Worm (Caenorhabditis elegans) whole organism, young adult: ENCODE data around the gene mai-1.

ENCODE experiments used
- F33H1.4 ChIP-seq: fragments of 200-800 bp; sonication (Bioruptor generic); IDR thresholded peaks from 2 replicates; pipeline ENCODE4 v1.3.6; 2022; ENCODE audit warnings: missing genetic modification reagents, missing genetic modification characterization, missing compliant biosample characterization
- F37B4.10 ChIP-seq: fragments of 200-800 bp; sonication (Bioruptor generic); IDR thresholded peaks from 2 replicates; pipeline ENCODE4 v1.3.6; 2022; ENCODE audit warnings: missing genetic modification characterization, missing compliant biosample characterization
- F39B2.1 ChIP-seq: fragments of 200-800 bp; sonication (Bioruptor generic); IDR thresholded peaks from 2 replicates; pipeline ENCODE4 v1.3.6; 2022; ENCODE audit warnings: missing genetic modification reagents, missing genetic modification characterization, missing compliant biosample characterization
- T07F8.4 ChIP-seq: sonication (generic microtip); optimal IDR thresholded peaks from 2 replicates; lab custom pipeline; 2016; ENCODE audit warnings: mild to moderate bottlenecking, missing genetic modification characterization, moderate library complexity, missing compliant biosample characterization
- ama-1 ChIP-seq, 3 experiments: fragments of 150-350 bp in 1 of 3; sonication (generic microtip) in 2 of 3; optimal IDR thresholded peaks; 2 replicates each; lab custom pipeline; 2014 to 2018; ENCODE audit warnings: missing biosample characterization in 2 of 3, missing genetic modification characterization in 2 of 3, missing genetic modification reagents in 2 of 3
- atf-7 ChIP-seq: sonication (generic microtip); optimal IDR thresholded peaks from 2 replicates; lab custom pipeline; 2017; ENCODE audit warnings: mild to moderate bottlenecking, missing genetic modification characterization, missing compliant biosample characterization
- athp-1 ChIP-seq: sonication (generic microtip); optimal IDR thresholded peaks from 2 replicates; lab custom pipeline; 2017; ENCODE audit warnings: mild to moderate bottlenecking, missing genetic modification characterization, missing compliant biosample characterization
- ceh-40 ChIP-seq: fragments of 200-800 bp; sonication (Bioruptor generic); IDR thresholded peaks from 2 replicates; pipeline ENCODE4 v1.3.6; 2022; ENCODE audit warnings: missing genetic modification characterization, missing compliant biosample characterization
- him-1 ChIP-seq: sonication (generic microtip); optimal IDR thresholded peaks from 2 replicates; lab custom pipeline; 2016; ENCODE audit warnings: missing genotype, missing genetic modification reagents, missing genetic modification characterization, missing compliant biosample characterization
- lin-40 ChIP-seq: sonication (generic microtip); optimal IDR thresholded peaks from 2 replicates; lab custom pipeline; 2016; ENCODE audit warnings: missing genetic modification characterization, mild to moderate bottlenecking, missing compliant biosample characterization, missing genotype, missing genetic modification reagents
- tbp1 ChIP-seq: fragments of 200-800 bp; sonication (Bioruptor generic); optimal IDR thresholded peaks from 2 replicates; lab custom pipeline; 2018; ENCODE audit warnings: mild to moderate bottlenecking, missing genetic modification characterization, missing compliant biosample characterization
- unc-130 ChIP-seq: sonication (generic microtip); optimal IDR thresholded peaks from 2 replicates; lab custom pipeline; 2016; ENCODE audit warnings: missing genetic modification reagents, missing genetic modification characterization, missing compliant biosample characterization

DNA sequence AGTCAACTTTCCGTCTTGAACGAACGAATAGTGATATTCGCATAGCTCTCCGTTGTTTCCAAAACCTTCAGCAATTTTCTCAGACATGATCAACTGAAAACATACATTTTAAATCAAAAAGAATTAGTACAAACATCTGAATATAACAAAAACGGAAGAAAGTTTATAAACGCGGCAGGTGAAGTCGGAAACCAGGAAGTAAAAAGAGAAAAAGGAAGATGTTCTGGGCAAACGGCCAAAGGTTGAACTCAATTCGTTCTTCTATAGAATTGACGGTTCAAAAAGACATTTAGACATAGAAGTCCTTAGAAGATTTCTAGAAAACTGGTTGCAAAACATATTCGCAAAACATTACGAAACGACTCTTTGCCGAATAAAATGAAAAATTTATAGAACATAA, 29.1 kb downstream of the mai-1 start, which contains the start of gene F52E4.5:
- TF ChIP-seq lin-40 (tag; lab: Kevin White, UChicago) (no peak), ceh-40 (no peak), atf-7 (no peak), him-1 (tag; lab: Kevin White, UChicago) (no peak), tbp1 (GFP tag; lab: Kevin White, UChicago) (no peak), F39B2.1 (GFP tag; lab: Robert Waterston, UW) (no peak), F33H1.4 (GFP tag; lab: Robert Waterston, UW) (no peak), T07F8.4 (tag; lab: Kevin White, UChicago) (no peak), F37B4.10 (no peak), unc-130 (GFP tag; lab: Kevin White, UChicago) (no peak), athp-1 (no peak), ama-1 (optimal IDR thresholded peaks at IDR 0.05; lab: Kevin White, UChicago) (no peak), ama-1 (GFP tag; optimal IDR thresholded peaks at IDR 0.05; lab: Kevin White, UChicago) (no peak)
